Fruit fly (Drosophila melanogaster) whole organism, embryonic: ENCODE data around the gene CG34409.

ENCODE experiments used
- Atf6 ChIP-seq: fragments of 200-800 bp; sonication (Bioruptor generic); IDR thresholded peaks from 2 replicates; pipeline ENCODE4 v1.3.6; 2022; ENCODE audit warnings: missing biosample characterization, missing genetic modification characterization
- B-H2 ChIP-seq: fragments of 200-800 bp; sonication (Bioruptor generic); optimal IDR thresholded peaks from 2 replicates; lab custom pipeline; 2018; ENCODE audit warnings: missing biosample characterization, mild to moderate bottlenecking, missing genetic modification characterization
- Blimp-1 ChIP-seq: fragments of 200-800 bp; sonication (Bioruptor generic); optimal IDR thresholded peaks from 3 replicates; lab custom pipeline; 2018; ENCODE audit warnings: missing biosample characterization, missing genetic modification characterization, mild to moderate bottlenecking, moderate library complexity, missing genetic modification reagents
- CG10209 ChIP-seq: fragments of 200-800 bp; sonication (Bioruptor generic); optimal IDR thresholded peaks from 3 replicates; lab custom pipeline; 2017; ENCODE audit warnings: missing biosample characterization, mild to moderate bottlenecking, missing genetic modification characterization, missing genetic modification reagents
- CG10267 ChIP-seq: fragments of 200-800 bp; sonication (Bioruptor generic); optimal IDR thresholded peaks from 2 replicates; lab custom pipeline; 2018; ENCODE audit warnings: missing biosample characterization, mild to moderate bottlenecking, missing genetic modification characterization, moderate library complexity
- CG11695 ChIP-seq: fragments of 200-800 bp; sonication (Bioruptor generic); IDR thresholded peaks from 3 replicates; pipeline ENCODE4 v1.3.6; 2022; ENCODE audit warnings: missing biosample characterization, missing genetic modification characterization
- CG14050 ChIP-seq: fragments of 200-800 bp; sonication (Bioruptor generic); IDR thresholded peaks from 3 replicates; pipeline ENCODE4 v1.3.6; 2022; ENCODE audit warnings: missing biosample characterization, missing genetic modification characterization
- CG16815 ChIP-seq: fragments of 200-800 bp; sonication (Bioruptor generic); optimal IDR thresholded peaks from 3 replicates; lab custom pipeline; 2017; ENCODE audit warnings: missing biosample characterization, mild to moderate bottlenecking, missing genetic modification characterization
- CG18619 ChIP-seq: fragments of 200-800 bp; sonication (Bioruptor generic); optimal IDR thresholded peaks from 3 replicates; lab custom pipeline; 2017; ENCODE audit warnings: missing biosample characterization, mild to moderate bottlenecking, missing genetic modification characterization
- CG2116 ChIP-seq: fragments of 200-800 bp; sonication (Bioruptor generic); optimal IDR thresholded peaks from 3 replicates; lab custom pipeline; 2018; ENCODE audit warnings: missing biosample characterization, mild to moderate bottlenecking, missing genetic modification characterization
- CG2120 ChIP-seq: fragments of 200-800 bp; sonication (Bioruptor generic); optimal IDR thresholded peaks from 3 replicates; lab custom pipeline; 2016; ENCODE audit warnings: missing biosample characterization, missing genetic modification characterization
- CG2889 ChIP-seq: fragments of 200-800 bp; sonication (Bioruptor generic); IDR thresholded peaks from 3 replicates; pipeline ENCODE4 v1.3.6; 2022; ENCODE audit warnings: missing biosample characterization, missing genetic modification characterization
- CG3407 ChIP-seq: fragments of 200-800 bp; sonication (Bioruptor generic); optimal IDR thresholded peaks from 2 replicates; lab custom pipeline; 2018; ENCODE audit warnings: missing biosample characterization, mild to moderate bottlenecking, missing genetic modification characterization
- CG4360 ChIP-seq: fragments of 200-800 bp; sonication (Bioruptor generic); IDR thresholded peaks from 2 replicates; pipeline ENCODE4 v1.3.6; 2022; ENCODE audit warnings: missing biosample characterization, missing genetic modification characterization
- CG5953 ChIP-seq: fragments of 200-800 bp; sonication (Bioruptor generic); IDR thresholded peaks from 2 replicates; pipeline ENCODE4 v1.3.6; 2022; ENCODE audit warnings: missing biosample characterization, missing genetic modification characterization
- CG6683 ChIP-seq: fragments of 200-800 bp; sonication (Bioruptor generic); optimal IDR thresholded peaks from 2 replicates; lab custom pipeline; 2017; ENCODE audit warnings: missing biosample characterization, mild to moderate bottlenecking, missing genetic modification characterization, missing genetic modification reagents
- CG7271 ChIP-seq: fragments of 200-800 bp; sonication (Bioruptor generic); optimal IDR thresholded peaks from 2 replicates; lab custom pipeline; 2018; ENCODE audit warnings: missing biosample characterization, mild to moderate bottlenecking, missing genetic modification characterization, moderate library complexity
- CG7357 ChIP-seq: fragments of 200-800 bp; sonication (Bioruptor generic); IDR thresholded peaks from 3 replicates; pipeline ENCODE4 v1.3.6; 2022; ENCODE audit warnings: missing biosample characterization, missing genetic modification characterization
- CG7839 ChIP-seq: fragments of 200-800 bp; sonication (Bioruptor generic); optimal IDR thresholded peaks from 3 replicates; lab custom pipeline; 2018; ENCODE audit warnings: missing biosample characterization, mild to moderate bottlenecking, missing genetic modification characterization, moderate library complexity
- CG7987 ChIP-seq: fragments of 200-800 bp; sonication (Bioruptor generic); optimal IDR thresholded peaks from 2 replicates; lab custom pipeline; 2018; ENCODE audit warnings: missing biosample characterization, mild to moderate bottlenecking, missing genetic modification characterization, moderate library complexity
- CG8089 ChIP-seq: fragments of 200-800 bp; sonication (Bioruptor generic); optimal IDR thresholded peaks from 3 replicates; lab custom pipeline; 2016; ENCODE audit warnings: missing biosample characterization, missing genetic modification characterization
- CG8944 ChIP-seq: fragments of 200-800 bp; sonication (Bioruptor generic); optimal IDR thresholded peaks from 3 replicates; lab custom pipeline; 2016; ENCODE audit warnings: missing biosample characterization, missing genetic modification characterization
- CG9876 ChIP-seq: fragments of 200-800 bp; sonication (Bioruptor generic); optimal IDR thresholded peaks from 2 replicates; lab custom pipeline; 2016; ENCODE audit warnings: missing biosample characterization, missing genetic modification characterization
- Dip3 ChIP-seq: fragments of 200-800 bp; sonication (Bioruptor generic); optimal IDR thresholded peaks from 3 replicates; lab custom pipeline; 2016; ENCODE audit warnings: missing biosample characterization, missing genetic modification characterization
- Ets65A ChIP-seq: fragments of 200-800 bp; sonication (Bioruptor generic); peaks from one replicate; lab custom pipeline; 2016; ENCODE audit warnings: missing biosample characterization, missing genetic modification characterization
- NC2α ChIP-seq: fragments of 200-800 bp; sonication (Bioruptor generic); optimal IDR thresholded peaks from 2 replicates; lab custom pipeline; 2016; ENCODE audit warnings: missing biosample characterization, missing genetic modification characterization
- NFAT ChIP-seq: fragments of 200-800 bp; sonication (Bioruptor generic); IDR thresholded peaks from 2 replicates; pipeline ENCODE4 v1.3.6; 2022; ENCODE audit warnings: missing biosample characterization, missing genetic modification characterization
- Nf-YA ChIP-seq: fragments of 200-800 bp; sonication (Bioruptor generic); IDR thresholded peaks from 2 replicates; pipeline ENCODE4 v1.3.6; 2022; ENCODE audit warnings: missing biosample characterization, missing genetic modification characterization
- Opbp ChIP-seq: fragments of 200-800 bp; sonication (Bioruptor generic); IDR thresholded peaks from 3 replicates; pipeline ENCODE4 v1.3.6; 2022; ENCODE audit warnings: missing biosample characterization, missing genetic modification characterization; ENCODE audit not compliant: partially characterized antibody
- Rfx ChIP-seq: fragments of 200-800 bp; sonication (Bioruptor generic); IDR thresholded peaks from 2 replicates; pipeline ENCODE4 v1.3.6; 2022; ENCODE audit warnings: missing biosample characterization, missing genetic modification characterization
- danr ChIP-seq: fragments of 200-800 bp; sonication (Bioruptor generic); IDR thresholded peaks from 2 replicates; pipeline ENCODE4 v1.3.6; 2022; ENCODE audit warnings: missing biosample characterization, missing genetic modification characterization
- ewg ChIP-seq: fragments of 200-800 bp; sonication (Bioruptor generic); optimal IDR thresholded peaks from 3 replicates; lab custom pipeline; 2017; ENCODE audit warnings: mild to moderate bottlenecking, missing biosample characterization, missing genetic modification reagents, missing genetic modification characterization
- exex ChIP-seq: fragments of 200-800 bp; sonication (Bioruptor generic); optimal IDR thresholded peaks from 4 replicates; lab custom pipeline; 2018; ENCODE audit warnings: missing biosample characterization, mild to moderate bottlenecking, missing genetic modification characterization, moderate library complexity
- fd102C ChIP-seq: fragments of 200-800 bp; sonication (Bioruptor generic); optimal IDR thresholded peaks from 2 replicates; lab custom pipeline; 2018; ENCODE audit warnings: missing biosample characterization, mild to moderate bottlenecking, missing genetic modification characterization, moderate library complexity
- h ChIP-seq: fragments of >200 bp; optimal IDR thresholded peaks from 2 replicates; lab custom pipeline; 2017
- ken ChIP-seq: fragments of 200-800 bp; sonication (Bioruptor generic); IDR thresholded peaks from 3 replicates; pipeline ENCODE4 v1.3.6; 2022; ENCODE audit warnings: missing biosample characterization, missing genetic modification characterization
- lilli ChIP-seq: fragments of 200-800 bp; sonication (Bioruptor generic); optimal IDR thresholded peaks from 3 replicates; lab custom pipeline; 2016; ENCODE audit warnings: missing biosample characterization, missing genetic modification characterization
- luna ChIP-seq: fragments of 200-800 bp; sonication (Bioruptor generic); optimal IDR thresholded peaks from 2 replicates; lab custom pipeline; 2016; ENCODE audit warnings: missing biosample characterization, missing genetic modification characterization
- nau ChIP-seq: fragments of 200-800 bp; sonication (Bioruptor generic); optimal IDR thresholded peaks from 3 replicates; lab custom pipeline; 2017; ENCODE audit warnings: missing biosample characterization, mild to moderate bottlenecking, missing genetic modification characterization, missing genetic modification reagents
- org-1 ChIP-seq: fragments of 200-800 bp; sonication (Bioruptor generic); optimal IDR thresholded peaks from 2 replicates; lab custom pipeline; 2017; ENCODE audit warnings: missing biosample characterization, missing genetic modification characterization
- otp ChIP-seq: fragments of 200-800 bp; sonication (Bioruptor generic); IDR thresholded peaks from 3 replicates; pipeline ENCODE4, ENCODE4 v1.3.6; 2022; ENCODE audit warnings: missing biosample characterization, missing genetic modification characterization
- pho ChIP-seq: fragments of 200-800 bp; sonication (Bioruptor generic); optimal IDR thresholded peaks from 2 replicates; lab custom pipeline; 2016; ENCODE audit warnings: missing biosample characterization, missing genetic modification characterization
- pnt ChIP-seq: fragments of 200-800 bp; sonication (Bioruptor generic); optimal IDR thresholded peaks from 3 replicates; lab custom pipeline; 2016; ENCODE audit warnings: missing biosample characterization, missing genetic modification characterization
- pros ChIP-seq: fragments of 200-800 bp; sonication (Bioruptor generic); optimal IDR thresholded peaks from 3 replicates; lab custom pipeline; 2019; ENCODE audit warnings: missing biosample characterization, mild to moderate bottlenecking, missing genetic modification characterization, moderate library complexity
- sens-2 ChIP-seq: fragments of 200-800 bp; sonication (Bioruptor generic); IDR thresholded peaks from 2 replicates; pipeline ENCODE4 v1.3.6; 2022; ENCODE audit warnings: missing biosample characterization, missing genetic modification characterization
- sqz ChIP-seq: fragments of 200-800 bp; sonication (Bioruptor generic); optimal IDR thresholded peaks from 3 replicates; lab custom pipeline; 2018; ENCODE audit warnings: missing biosample characterization, mild to moderate bottlenecking, missing genetic modification characterization
- stwl ChIP-seq: fragments of 200-800 bp; sonication (Bioruptor generic); optimal IDR thresholded peaks from 3 replicates; lab custom pipeline; 2018; ENCODE audit warnings: missing biosample characterization, mild to moderate bottlenecking, missing genetic modification characterization, moderate library complexity
- sug ChIP-seq: fragments of 200-800 bp; optimal IDR thresholded peaks from 2 replicates; lab custom pipeline; 2019; ENCODE audit warnings: missing biosample characterization, mild to moderate bottlenecking, missing genetic modification characterization, moderate library complexity
- tll ChIP-seq, 2 experiments: fragments of 200-800 bp in 1 of 2; fragments of >200 bp in 1 of 2; sonication (Bioruptor generic) in 1 of 2; optimal IDR thresholded peaks; 2 replicates each; lab custom pipeline; 2017 to 2019; ENCODE audit warnings: missing biosample characterization in 2 of 2, missing genetic modification characterization in 2 of 2, mild to moderate bottlenecking in 1 of 2, moderate library complexity in 1 of 2
- tx ChIP-seq: fragments of 200-800 bp; sonication (Bioruptor generic); optimal IDR thresholded peaks from 2 replicates; lab custom pipeline; 2016; ENCODE audit warnings: missing biosample characterization, missing genetic modification characterization

CG34409 gene

DNA sequence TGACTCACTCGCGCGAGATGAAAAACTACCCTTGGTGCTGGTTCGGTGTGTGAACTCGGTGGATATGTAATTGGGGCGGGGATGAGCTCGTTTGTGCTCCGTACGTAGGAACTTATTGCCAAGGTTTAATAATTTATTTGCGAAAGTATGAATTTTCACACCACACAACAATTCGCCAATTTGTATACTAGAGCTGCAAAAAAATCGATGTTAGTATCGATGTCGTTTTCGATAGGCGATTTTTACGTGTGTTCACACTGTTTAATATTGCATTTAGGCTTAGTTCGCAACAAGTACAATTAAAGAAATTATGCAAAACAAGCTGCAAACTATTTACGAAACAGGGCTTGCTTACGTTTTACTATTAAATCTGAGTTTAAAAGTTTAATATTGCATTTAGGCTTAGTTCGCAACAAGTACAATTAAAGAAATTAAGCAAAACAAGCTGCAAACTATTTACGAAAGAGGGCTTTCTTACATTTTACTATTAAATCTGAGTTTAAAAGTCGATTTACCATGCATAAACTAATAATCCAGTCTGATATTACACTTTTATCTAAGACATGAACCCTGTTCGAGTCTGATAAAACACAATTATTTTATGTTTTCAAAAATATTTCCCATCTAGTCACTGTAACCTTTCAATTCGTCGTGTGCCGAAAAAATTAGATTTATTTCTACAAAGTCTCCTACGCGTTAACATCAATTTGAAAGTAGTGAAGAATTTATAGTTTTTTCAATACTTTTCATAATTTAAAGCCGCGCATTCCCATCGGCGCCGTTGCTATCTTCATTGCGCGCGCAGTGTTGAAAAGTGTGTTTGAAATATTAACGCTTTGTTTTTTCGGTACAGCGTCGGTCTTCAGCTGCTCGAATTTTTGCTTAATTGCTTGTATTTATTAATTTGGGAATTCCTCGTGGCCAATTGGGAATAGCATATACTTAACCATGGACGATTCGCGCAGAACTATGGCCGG is 17.1 kb upstream of the CG34409 start, which contains the start of the genes Snap24 and CG8478 (continued):
- TF ChIP-seq NFAT (GFP tag; lab: Robert Waterston, UW) (no peak), sens-2 (GFP tag; lab: Robert Waterston, UW) (no peak), CG11695 (GFP tag; lab: Robert Waterston, UW) (no peak), tx (GFP tag; lab: Kevin White, UChicago) (no peak), NC2α (GFP tag; lab: Kevin White, UChicago) (no peak), tll (GFP tag; optimal IDR thresholded peaks at IDR 0.05; lab: Kevin White, UChicago) (no peak), CG2120 (GFP tag; lab: Kevin White, UChicago) (no peak), CG7839 (tag; lab: Kevin White, UChicago) (no peak), Ets65A (GFP tag; lab: Kevin White, UChicago) (no peak), CG10267 (tag; lab: Kevin White, UChicago) (peak; percentile 93), CG7271 (tag; lab: Kevin White, UChicago) (no peak), CG9876 (GFP tag; lab: Kevin White, UChicago) (no peak), CG8089 (GFP tag; lab: Kevin White, UChicago) (no peak), CG14050 (GFP tag; lab: Robert Waterston, UW) (no peak), otp (GFP tag; lab: Robert Waterston, UW) (no peak), CG4360 (no peak), danr (GFP tag; lab: Robert Waterston, UW) (no peak), Nf-YA (no peak), CG18619 (GFP tag; lab: Kevin White, UChicago) (no peak), sug (tag; lab: Kevin White, UChicago) (no peak), CG3407 (GFP tag; lab: Kevin White, UChicago) (no peak), CG7987 (GFP tag; lab: Kevin White, UChicago) (no peak), pnt (GFP tag; lab: Kevin White, UChicago) (no peak), CG8944 (no peak), org-1 (GFP tag; lab: Kevin White, UChicago) (no peak), nau (GFP tag; lab: Kevin White, UChicago) (no peak), CG2889 (GFP tag; lab: Robert Waterston, UW) (no peak), pho (GFP tag; lab: Kevin White, UChicago) (no peak), CG2116 (peak; percentile 66), pros (GFP tag; lab: Kevin White, UChicago) (no peak), stwl (tag; lab: Kevin White, UChicago) (peak; percentile 91), B-H2 (GFP tag; lab: Kevin White, UChicago) (no peak), h (lab: Kevin White, UChicago) (no peak), luna (no peak), exex (no peak), ken (GFP tag; lab: Robert Waterston, UW) (no peak), Opbp (peak; percentile 71; the same call in 2 of the 3 replicates), sqz (no peak), Rfx (no peak), CG6683 (GFP tag; lab: Kevin White, UChicago) (no peak), CG5953 (GFP tag; lab: Robert Waterston, UW) (no peak), CG7357 (GFP tag; lab: Robert Waterston, UW) (peak; percentile 96), CG10209 (GFP tag; lab: Kevin White, UChicago) (no peak), ewg (GFP tag; lab: Kevin White, UChicago) (peak; percentile 47), CG16815 (no peak), fd102C (GFP tag; lab: Kevin White, UChicago) (no peak), lilli (peak; percentile 30), Dip3 (GFP tag; lab: Kevin White, UChicago) (no peak), Blimp-1 (GFP tag; lab: Kevin White, UChicago) (no peak), Atf6 (GFP tag; lab: Robert Waterston, UW) (no peak)
